Fruit fly (Drosophila melanogaster): ENCODE data around the gene CG15399.
A peak's percentile ranks its signal among the peaks of the same experiment; 100 is the strongest.

The CG15399 gene

DNA sequence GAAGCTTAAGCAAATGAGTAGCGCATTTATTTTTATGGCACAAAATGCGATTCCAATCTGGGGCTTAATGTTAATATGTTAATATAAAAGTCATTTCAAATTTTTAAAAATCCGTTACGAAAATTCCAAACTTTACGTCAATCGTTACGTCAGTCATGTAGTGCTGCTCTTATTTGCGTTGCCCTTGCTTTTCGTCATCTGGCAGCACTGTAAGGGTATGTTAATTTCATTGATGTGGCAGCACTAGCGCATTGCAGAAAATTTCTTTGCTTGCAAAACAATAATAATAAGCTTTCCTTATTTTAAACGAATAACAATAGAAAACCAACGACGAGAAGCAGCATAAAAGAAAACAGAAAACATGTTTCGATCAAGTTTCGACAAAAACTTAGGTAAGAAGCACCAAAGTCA lies 31.8 kb downstream of the CG15399 start, which contains the start of gene Hrs (continued):
- no peak for TF ChIP-seq CG17912 (GFP tag; optimal IDR thresholded peaks at IDR 0.05)
- TF ChIP-seq dimm (GFP tag; IDR thresholded peaks at IDR 0.05): no peak
- TF ChIP-seq chn (GFP tag; optimal IDR thresholded peaks at IDR 0.05): no peak
- TF ChIP-seq Dbx (GFP tag; IDR thresholded peaks at IDR 0.05): no peak
- TF ChIP-seq CG17328 (GFP tag; IDR thresholded peaks at IDR 0.05): no peak
- TF ChIP-seq MBD-R2 (GFP tag; IDR thresholded peaks at IDR 0.05): peak; percentile 78
- TF ChIP-seq MESR4 (GFP tag; optimal IDR thresholded peaks at IDR 0.05): peak; percentile 61
- no peak for TF ChIP-seq CG15011 (GFP tag; optimal IDR thresholded peaks at IDR 0.05)
- no peak for TF ChIP-seq nerfin-2 (GFP tag; IDR thresholded peaks at IDR 0.05; ENCODE audit: partially characterized antibody)
- TF ChIP-seq Meics (GFP tag; optimal IDR thresholded peaks at IDR 0.05): no peak
- no peak for TF ChIP-seq CG13894 (tag; optimal IDR thresholded peaks at IDR 0.05)
- TF ChIP-seq CG4854 (GFP tag; optimal IDR thresholded peaks at IDR 0.05): no peak
- TF ChIP-seq H2.0 (GFP tag; IDR thresholded peaks at IDR 0.05): no peak
- no peak for TF ChIP-seq Bgb (GFP tag; IDR thresholded peaks at IDR 0.05; ENCODE audit: partially characterized antibody)
- no peak for TF ChIP-seq CG10147 (GFP tag; optimal IDR thresholded peaks at IDR 0.05)
- no peak for TF ChIP-seq CG12236 (GFP tag; optimal IDR thresholded peaks at IDR 0.05)
- TF ChIP-seq wdn (GFP tag; IDR thresholded peaks at IDR 0.05): no peak
- TF ChIP-seq hb (GFP tag; IDR thresholded peaks at IDR 0.05; ENCODE audit: partially characterized antibody): no peak
- no peak for TF ChIP-seq Hmr (GFP tag; optimal IDR thresholded peaks at IDR 0.05)
- TF ChIP-seq Doc2 (GFP tag; IDR thresholded peaks at IDR 0.05): no peak
- TF ChIP-seq amos (GFP tag; IDR thresholded peaks at IDR 0.05; ENCODE audit: partially characterized antibody): peak; percentile 32; the same call in 1 of the 2 replicates
- no peak for TF ChIP-seq CG8359 (GFP tag; optimal IDR thresholded peaks at IDR 0.05; ENCODE audit: borderline replicate concordance)
- no peak for TF ChIP-seq wek (GFP tag; optimal IDR thresholded peaks at IDR 0.05)
- TF ChIP-seq CG11696 (GFP tag; IDR thresholded peaks at IDR 0.05): no peak
- TF ChIP-seq CG4820 (GFP tag; optimal IDR thresholded peaks at IDR 0.05): no peak
- TF ChIP-seq Xbp1 (GFP tag; optimal IDR thresholded peaks at IDR 0.05): no peak
- no peak for TF ChIP-seq cato (GFP tag; optimal IDR thresholded peaks at IDR 0.05; ENCODE audit: borderline replicate concordance)
- TF ChIP-seq Kr (GFP tag; optimal IDR thresholded peaks at IDR 0.05): no peak
- TF ChIP-seq Bdp1 (GFP tag; optimal IDR thresholded peaks at IDR 0.05): no peak
- TF ChIP-seq CG11085 (GFP tag; IDR thresholded peaks at IDR 0.05): no peak
- peak; percentile 39 for TF ChIP-seq ftz-f1 (GFP tag; optimal IDR thresholded peaks at IDR 0.05)
- no peak for TF ChIP-seq CG9817 (tag; optimal IDR thresholded peaks at IDR 0.05)
- no peak for TF ChIP-seq bsh (GFP tag; optimal IDR thresholded peaks at IDR 0.05)
- no peak for TF ChIP-seq CG3281 (GFP tag; optimal IDR thresholded peaks at IDR 0.05)
- TF ChIP-seq CG8281 (tag; optimal IDR thresholded peaks at IDR 0.05): no peak
- no peak for TF ChIP-seq ind (GFP tag; optimal IDR thresholded peaks at IDR 0.05)
- no peak for TF ChIP-seq Hsf (GFP tag; optimal IDR thresholded peaks at IDR 0.05)
- TF ChIP-seq Dek (tag; optimal IDR thresholded peaks at IDR 0.05): no peak
- TF ChIP-seq pnt (GFP tag; optimal IDR thresholded peaks at IDR 0.05): no peak
- no peak for TF ChIP-seq fd102C (GFP tag; optimal IDR thresholded peaks at IDR 0.05)
- TF ChIP-seq CG30020 (tag; optimal IDR thresholded peaks at IDR 0.05): peak; percentile 1
- no peak for TF ChIP-seq CG4730 (GFP tag; IDR thresholded peaks at IDR 0.05)
- TF ChIP-seq aop (GFP tag; IDR thresholded peaks at IDR 0.05): no peak
- TF ChIP-seq ash1 (GFP tag; optimal IDR thresholded peaks at IDR 0.05): no peak
- TF ChIP-seq CG9797 (GFP tag; optimal IDR thresholded peaks at IDR 0.05): peak; percentile 51
- no peak for TF ChIP-seq shn (GFP tag; optimal IDR thresholded peaks at IDR 0.05)
- TF ChIP-seq ro (GFP tag; IDR thresholded peaks at IDR 0.05): no peak
- no peak for TF ChIP-seq sisA (GFP tag; IDR thresholded peaks at IDR 0.05)
- no peak for TF ChIP-seq Atf-2 (GFP tag; optimal IDR thresholded peaks at IDR 0.05)
- TF ChIP-seq z (GFP tag; IDR thresholded peaks at IDR 0.05): no peak
- TF ChIP-seq BEAF-32 (GFP tag; optimal IDR thresholded peaks at IDR 0.05): peak; percentile 41
- no peak for TF ChIP-seq CG13123 (GFP tag; optimal IDR thresholded peaks at IDR 0.05)

Data from whole organism, embryonic.